Worm (Caenorhabditis elegans): ENCODE data around the gene chil-27.

ce11 chrII:9438853-9439252 is 38.8 kb upstream of the chil-27 start:
- TF ChIP-seq lin-13 (GFP tag; optimal IDR thresholded peaks at IDR 0.05), result no peak
- TF ChIP-seq dmd-4 (tag; optimal IDR thresholded peaks at IDR 0.05), result no peak
- no peak for TF ChIP-seq aly-2 (tag; optimal IDR thresholded peaks at IDR 0.05)
- TF ChIP-seq nhr-11 (tag; optimal IDR thresholded peaks at IDR 0.05), result no peak
- TF ChIP-seq ztf-11 (tag; optimal IDR thresholded peaks at IDR 0.05), result no peak
- no peak for TF ChIP-seq egl-27 (tag; optimal IDR thresholded peaks at IDR 0.05)
- no peak for TF ChIP-seq F13H6.1 (tag; optimal IDR thresholded peaks at IDR 0.05)
- TF ChIP-seq fos-1 (tag; optimal IDR thresholded peaks at IDR 0.05), result no peak
- TF ChIP-seq nhr-25 (tag; optimal IDR thresholded peaks at IDR 0.05), result no peak

All from whole organism, L2 larva.